Fruit fly (Drosophila melanogaster) whole organism, embryonic: ENCODE data around the gene Sbf.

ENCODE experiments used
- CG10274 ChIP-seq: fragments of 200-800 bp; sonication (Bioruptor generic); optimal IDR thresholded peaks from 3 replicates; lab custom pipeline; 2017; ENCODE audit warnings: missing biosample characterization, mild to moderate bottlenecking, missing genetic modification characterization
- CG10543 ChIP-seq: fragments of 200-800 bp; sonication (Bioruptor generic); optimal IDR thresholded peaks from 3 replicates; lab custom pipeline; 2017; ENCODE audit warnings: missing biosample characterization, mild to moderate bottlenecking, missing genetic modification characterization, moderate library complexity
- CG12219 ChIP-seq: fragments of 200-800 bp; sonication (Bioruptor generic); optimal IDR thresholded peaks from 3 replicates; lab custom pipeline; 2018; ENCODE audit warnings: missing biosample characterization, mild to moderate bottlenecking, missing genetic modification characterization
- CG13123 ChIP-seq: fragments of 200-800 bp; sonication (Bioruptor generic); optimal IDR thresholded peaks from 2 replicates; lab custom pipeline; 2016; ENCODE audit warnings: missing biosample characterization, missing genetic modification characterization
- CG14050 ChIP-seq: fragments of 200-800 bp; sonication (Bioruptor generic); IDR thresholded peaks from 3 replicates; pipeline ENCODE4 v1.3.6; 2022; ENCODE audit warnings: missing biosample characterization, missing genetic modification characterization
- CG14667 ChIP-seq: fragments of 200-800 bp; sonication (Bioruptor generic); IDR thresholded peaks from 2 replicates; pipeline ENCODE4 v1.3.6; 2022; ENCODE audit warnings: missing biosample characterization, missing genetic modification characterization
- CG14710 ChIP-seq: fragments of 200-800 bp; sonication (Bioruptor generic); optimal IDR thresholded peaks from 3 replicates; lab custom pipeline; 2019; ENCODE audit warnings: missing biosample characterization, mild to moderate bottlenecking, missing genetic modification characterization, moderate library complexity
- CG17802 ChIP-seq: fragments of 200-800 bp; sonication (Bioruptor generic); optimal IDR thresholded peaks from 2 replicates; lab custom pipeline; 2018; ENCODE audit warnings: missing biosample characterization, mild to moderate bottlenecking, missing genetic modification characterization, moderate library complexity
- CG18619 ChIP-seq: fragments of 200-800 bp; sonication (Bioruptor generic); optimal IDR thresholded peaks from 3 replicates; lab custom pipeline; 2017; ENCODE audit warnings: missing biosample characterization, mild to moderate bottlenecking, missing genetic modification characterization
- CG32772 ChIP-seq: fragments of 200-800 bp; sonication (Bioruptor generic); IDR thresholded peaks from 2 replicates; pipeline ENCODE4 v1.3.6; 2022; ENCODE audit warnings: missing biosample characterization, missing genetic modification characterization
- CG3407 ChIP-seq: fragments of 200-800 bp; sonication (Bioruptor generic); optimal IDR thresholded peaks from 2 replicates; lab custom pipeline; 2018; ENCODE audit warnings: missing biosample characterization, mild to moderate bottlenecking, missing genetic modification characterization
- CG34422 ChIP-seq: fragments of 200-800 bp; sonication (Bioruptor generic); IDR thresholded peaks from 3 replicates; pipeline ENCODE4 v1.3.6; 2022; ENCODE audit warnings: missing biosample characterization, missing genetic modification characterization
- CG4404 ChIP-seq: fragments of 200-800 bp; sonication (Bioruptor generic); IDR thresholded peaks from 2 replicates; pipeline ENCODE4 v1.3.6; 2022; ENCODE audit warnings: missing biosample characterization, missing genetic modification characterization
- CG6254 ChIP-seq: fragments of 200-800 bp; sonication (Bioruptor generic); optimal IDR thresholded peaks from 3 replicates; lab custom pipeline; 2017; ENCODE audit warnings: mild to moderate bottlenecking, missing biosample characterization, missing genetic modification reagents, missing genetic modification characterization
- CG7928 ChIP-seq: fragments of 200-800 bp; sonication (Bioruptor generic); optimal IDR thresholded peaks from 2 replicates; lab custom pipeline; 2017; ENCODE audit warnings: missing biosample characterization, mild to moderate bottlenecking, missing genetic modification characterization
- CG8944 ChIP-seq: fragments of 200-800 bp; sonication (Bioruptor generic); optimal IDR thresholded peaks from 3 replicates; lab custom pipeline; 2016; ENCODE audit warnings: missing biosample characterization, missing genetic modification characterization
- D ChIP-seq, 2 experiments: fragments of 200-800 bp in 1 of 2; fragments of >200 bp in 1 of 2; sonication (Bioruptor generic) in 1 of 2; optimal IDR thresholded peaks; 2 replicates in 1 of 2; 3 replicates in 1 of 2; lab custom pipeline; 2017; ENCODE audit warnings: mild to moderate bottlenecking in 1 of 2, missing biosample characterization in 1 of 2, missing genetic modification characterization in 1 of 2, missing genetic modification reagents in 1 of 2
- Deaf1 ChIP-seq: fragments of 200-800 bp; optimal IDR thresholded peaks from 3 replicates; lab custom pipeline; 2019; ENCODE audit warnings: missing biosample characterization, mild to moderate bottlenecking, missing genetic modification characterization, moderate library complexity
- Doc3 ChIP-seq: fragments of 200-800 bp; sonication (Bioruptor generic); IDR thresholded peaks from 3 replicates; pipeline ENCODE4 v1.3.6; 2022; ENCODE audit warnings: missing biosample characterization, missing genetic modification characterization; ENCODE audit not compliant: partially characterized antibody
- Drgx ChIP-seq: fragments of 200-800 bp; sonication (Bioruptor generic); IDR thresholded peaks from 2 replicates; pipeline ENCODE4 v1.3.6; 2022; ENCODE audit warnings: missing biosample characterization, missing genetic modification characterization
- E2f2 ChIP-seq: fragments of 200-800 bp; sonication (Bioruptor generic); IDR thresholded peaks from 2 replicates; pipeline ENCODE4 v1.3.6; 2022; ENCODE audit warnings: missing biosample characterization, missing genetic modification characterization
- ERR ChIP-seq: fragments of 200-800 bp; sonication (Bioruptor generic); optimal IDR thresholded peaks from 2 replicates; lab custom pipeline; 2016; ENCODE audit warnings: missing biosample characterization, missing genetic modification characterization
- Ets65A ChIP-seq: fragments of 200-800 bp; sonication (Bioruptor generic); peaks from one replicate; lab custom pipeline; 2016; ENCODE audit warnings: missing biosample characterization, missing genetic modification characterization
- Ets97D ChIP-seq: fragments of 200-800 bp; sonication (Bioruptor generic); optimal IDR thresholded peaks from 3 replicates; lab custom pipeline; 2016; ENCODE audit warnings: missing biosample characterization, missing genetic modification characterization
- Gug ChIP-seq: fragments of 200-800 bp; sonication (Bioruptor generic); IDR thresholded peaks from 4 replicates; pipeline ENCODE4 v1.3.6; 2022; ENCODE audit warnings: missing biosample characterization, missing genetic modification characterization
- HHEX ChIP-seq: fragments of 200-800 bp; sonication (Bioruptor generic); optimal IDR thresholded peaks from 3 replicates; lab custom pipeline; 2017; ENCODE audit warnings: missing biosample characterization, mild to moderate bottlenecking, missing genetic modification characterization, missing genetic modification reagents
- HLH3B ChIP-seq: fragments of 200-800 bp; sonication (Bioruptor generic); IDR thresholded peaks from 2 replicates; pipeline ENCODE4 v1.3.6; 2022; ENCODE audit warnings: missing biosample characterization, missing genetic modification characterization
- HLHmδ ChIP-seq: fragments of 200-800 bp; sonication (Bioruptor generic); optimal IDR thresholded peaks from 2 replicates; lab custom pipeline; 2018; ENCODE audit warnings: missing biosample characterization, mild to moderate bottlenecking, missing genetic modification characterization, moderate library complexity
- Mad ChIP-seq: fragments of 200-800 bp; sonication (Bioruptor generic); optimal IDR thresholded peaks from 2 replicates; lab custom pipeline; 2016; ENCODE audit warnings: missing biosample characterization, missing genetic modification characterization
- Max ChIP-seq: fragments of 200-800 bp; sonication (Bioruptor generic); optimal IDR thresholded peaks from 2 replicates; lab custom pipeline; 2016; ENCODE audit warnings: missing biosample characterization, mild to moderate bottlenecking, missing genetic modification characterization
- Poxn ChIP-seq: fragments of 200-800 bp; sonication (Bioruptor generic); IDR thresholded peaks from 2 replicates; pipeline ENCODE4 v1.3.6; 2022; ENCODE audit warnings: missing biosample characterization, missing genetic modification characterization
- Ptx1 ChIP-seq: fragments of 200-800 bp; sonication (Bioruptor generic); IDR thresholded peaks from 2 replicates; pipeline ENCODE4 v1.3.6; 2022; ENCODE audit warnings: missing biosample characterization, missing genetic modification characterization
- TFAM ChIP-seq: fragments of 200-800 bp; sonication (Bioruptor generic); optimal IDR thresholded peaks from 2 replicates; lab custom pipeline; 2017; ENCODE audit warnings: missing biosample characterization, missing genetic modification characterization, inconsistent platforms
- Xbp1 ChIP-seq: fragments of 200-800 bp; sonication (Bioruptor generic); optimal IDR thresholded peaks from 3 replicates; lab custom pipeline; 2016; ENCODE audit warnings: missing biosample characterization, mild to moderate bottlenecking, missing genetic modification characterization
- ac ChIP-seq: fragments of 200-800 bp; sonication (Bioruptor generic); optimal IDR thresholded peaks from 3 replicates; lab custom pipeline; 2017; ENCODE audit warnings: missing biosample characterization, mild to moderate bottlenecking, missing genetic modification characterization
- aop ChIP-seq: fragments of 200-800 bp; sonication (Bioruptor generic); IDR thresholded peaks from 2 replicates; pipeline ENCODE4 v1.3.6; 2022; ENCODE audit warnings: missing biosample characterization, missing genetic modification characterization
- az2 ChIP-seq: fragments of 200-800 bp; sonication (Bioruptor generic); optimal IDR thresholded peaks from 3 replicates; lab custom pipeline; 2016; ENCODE audit warnings: missing biosample characterization, missing genetic modification characterization
- chinmo ChIP-seq: fragments of 200-800 bp; sonication (Bioruptor generic); IDR thresholded peaks from 4 replicates; pipeline ENCODE4 v1.3.6; 2022; ENCODE audit warnings: missing biosample characterization, missing genetic modification characterization; ENCODE audit not compliant: partially characterized antibody
- ci ChIP-seq: fragments of 200-800 bp; sonication (Bioruptor generic); IDR thresholded peaks from 3 replicates; pipeline ENCODE4 v1.3.6; 2022; ENCODE audit warnings: missing biosample characterization, missing genetic modification characterization
- emc ChIP-seq: fragments of 200-800 bp; sonication (Bioruptor generic); optimal IDR thresholded peaks from 2 replicates; lab custom pipeline; 2016; ENCODE audit warnings: missing biosample characterization, missing genetic modification characterization
- fd96Cb ChIP-seq: fragments of 200-800 bp; sonication (Bioruptor generic); optimal IDR thresholded peaks from 2 replicates; lab custom pipeline; 2018; ENCODE audit warnings: missing biosample characterization, mild to moderate bottlenecking, missing genetic modification characterization, moderate library complexity
- gcm ChIP-seq: fragments of 200-800 bp; sonication (Bioruptor generic); optimal IDR thresholded peaks from 2 replicates; lab custom pipeline; 2019; ENCODE audit warnings: missing biosample characterization, mild to moderate bottlenecking, missing genetic modification characterization, moderate library complexity
- lbe ChIP-seq: fragments of 200-800 bp; sonication (Bioruptor generic); optimal IDR thresholded peaks from 2 replicates; lab custom pipeline; 2016; ENCODE audit warnings: missing biosample characterization, mild to moderate bottlenecking, missing genetic modification characterization
- otp ChIP-seq: fragments of 200-800 bp; sonication (Bioruptor generic); IDR thresholded peaks from 3 replicates; pipeline ENCODE4, ENCODE4 v1.3.6; 2022; ENCODE audit warnings: missing biosample characterization, missing genetic modification characterization
- pita ChIP-seq: fragments of 200-800 bp; sonication (Bioruptor generic); optimal IDR thresholded peaks from 2 replicates; lab custom pipeline; 2017; ENCODE audit warnings: missing biosample characterization, mild to moderate bottlenecking, missing genetic modification characterization
- pnt ChIP-seq: fragments of 200-800 bp; sonication (Bioruptor generic); optimal IDR thresholded peaks from 3 replicates; lab custom pipeline; 2016; ENCODE audit warnings: missing biosample characterization, missing genetic modification characterization
- psq ChIP-seq: fragments of 200-800 bp; sonication (Bioruptor generic); optimal IDR thresholded peaks from 2 replicates; lab custom pipeline; 2017; ENCODE audit warnings: missing biosample characterization, missing genetic modification characterization
- row ChIP-seq: fragments of 200-800 bp; sonication (Bioruptor generic); IDR thresholded peaks from 3 replicates; pipeline ENCODE4 v1.3.6; 2022; ENCODE audit warnings: missing biosample characterization, missing genetic modification characterization
- run ChIP-seq: fragments of 200-800 bp; sonication (Bioruptor generic); optimal IDR thresholded peaks from 3 replicates; lab custom pipeline; 2018; ENCODE audit warnings: missing biosample characterization, mild to moderate bottlenecking, missing genetic modification characterization
- sens ChIP-seq: fragments of 200-800 bp; sonication (Bioruptor generic); peaks from one replicate; lab custom pipeline; 2016; ENCODE audit warnings: missing biosample characterization, missing genetic modification characterization
- unpg ChIP-seq: fragments of 200-800 bp; sonication (Bioruptor generic); optimal IDR thresholded peaks from 3 replicates; lab custom pipeline; 2018; ENCODE audit warnings: missing biosample characterization, mild to moderate bottlenecking, missing genetic modification characterization, moderate library complexity

The Sbf gene

DNA sequence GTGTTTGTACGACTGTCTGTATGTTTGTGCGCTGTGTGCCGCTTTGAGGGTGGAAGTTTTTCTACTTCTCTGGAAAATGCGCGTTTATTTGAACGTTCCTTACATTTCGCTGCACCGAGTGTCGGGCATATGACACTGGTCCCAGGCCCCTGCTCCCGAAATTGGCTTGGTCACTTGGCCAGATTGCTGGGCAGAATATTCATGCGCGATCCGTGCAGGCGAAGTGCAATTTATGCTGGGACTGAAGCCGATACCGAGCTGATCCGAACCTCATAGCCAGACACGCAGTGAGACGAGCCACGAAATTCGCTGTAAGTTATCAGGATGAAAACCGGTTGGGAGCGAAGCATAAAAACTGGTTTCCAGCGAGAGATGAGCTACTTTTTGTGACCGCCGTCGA is 17.9 kb downstream of the Sbf start (continued):
- TF ChIP-seq otp (GFP tag; lab: Robert Waterston, UW) (0 out of 3 replicates have a peak, but pooled peaks have one; percentile 5), CG17802 (tag; lab: Kevin White, UChicago) (no peak), CG7928 (GFP tag; lab: Kevin White, UChicago) (no peak), CG12219 (GFP tag; lab: Kevin White, UChicago) (no peak), Ets97D (no peak), unpg (GFP tag; lab: Kevin White, UChicago) (no peak), row (GFP tag; lab: Robert Waterston, UW) (no peak), TFAM (GFP tag; lab: Kevin White, UChicago) (no peak), pita (GFP tag; lab: Kevin White, UChicago) (no peak), CG14710 (tag; lab: Kevin White, UChicago) (no peak), D (optimal IDR thresholded peaks at IDR 0.05; lab: Kevin White, UChicago) (peak; percentile 88), D (GFP tag; optimal IDR thresholded peaks at IDR 0.05; lab: Kevin White, UChicago) (no peak), chinmo (GFP tag; lab: Robert Waterston, UW) (peak; percentile 85; the same call in 2 of the 4 replicates), Ets65A (peak; percentile 69), gcm (GFP tag; lab: Kevin White, UChicago) (no peak), CG8944 (no peak), lbe (no peak), CG14667 (no peak), Poxn (GFP tag; lab: Robert Waterston, UW) (no peak), CG34422 (peak; percentile 40; the same call in 1 of the 3 replicates), sens (GFP tag; lab: Kevin White, UChicago) (no peak), Drgx (peak; percentile 57; the same call in 1 of the 2 replicates), CG3407 (no peak), CG18619 (no peak), az2 (GFP tag; lab: Kevin White, UChicago) (no peak), Max (GFP tag; lab: Kevin White, UChicago) (no peak), CG10274 (GFP tag; lab: Kevin White, UChicago) (peak; percentile 96), CG10543 (no peak), CG6254 (GFP tag; lab: Kevin White, UChicago) (no peak), fd96Cb (tag; lab: Kevin White, UChicago) (no peak), pnt (GFP tag; lab: Kevin White, UChicago) (no peak), E2f2 (GFP tag; lab: Robert Waterston, UW) (0 out of 2 replicates have a peak, but pooled peaks have one; percentile 6), CG4404 (GFP tag; lab: Robert Waterston, UW) (no peak), psq (GFP tag; lab: Kevin White, UChicago) (no peak), Xbp1 (no peak), Mad (GFP tag; lab: Kevin White, UChicago) (no peak), CG32772 (GFP tag; lab: Robert Waterston, UW) (no peak), Gug (peak; percentile 63; the same call in 3 of the 4 replicates), Ptx1 (GFP tag; lab: Robert Waterston, UW) (no peak), CG13123 (GFP tag; lab: Kevin White, UChicago) (no peak), emc (GFP tag; lab: Kevin White, UChicago) (no peak), ac (no peak), run (tag; lab: Kevin White, UChicago) (no peak), ERR (GFP tag; lab: Kevin White, UChicago) (no peak), aop (no peak), HHEX (GFP tag; lab: Kevin White, UChicago) (no peak), HLH3B (GFP tag; lab: Robert Waterston, UW) (peak; percentile 53), Doc3 (GFP tag; lab: Robert Waterston, UW) (no peak), HLHmδ (peak; percentile 42), CG14050 (GFP tag; lab: Robert Waterston, UW) (no peak), ci (GFP tag; lab: Robert Waterston, UW) (peak; percentile 83), Deaf1 (tag; lab: Kevin White, UChicago) (peak; percentile 70)
